Fruit fly (Drosophila melanogaster) whole organism, embryonic: ENCODE measurements around the gene Abl.

Experiments
- CG1024 ChIP-seq: fragments of 200-800 bp; sonication (Bioruptor generic); IDR thresholded peaks from 2 replicates; pipeline ENCODE4 v1.3.6; 2022; ENCODE audit warnings: missing biosample characterization, missing genetic modification characterization
- CG11398 ChIP-seq: fragments of 200-800 bp; sonication (Bioruptor generic); optimal IDR thresholded peaks from 2 replicates; lab custom pipeline; 2016; ENCODE audit warnings: missing biosample characterization, missing genetic modification characterization
- CG12744 ChIP-seq: fragments of 200-800 bp; sonication (Bioruptor generic); optimal IDR thresholded peaks from 2 replicates; lab custom pipeline; 2016; ENCODE audit warnings: missing biosample characterization, missing genetic modification characterization
- CG15011 ChIP-seq: fragments of 200-800 bp; sonication (Bioruptor generic); optimal IDR thresholded peaks from 3 replicates; lab custom pipeline; 2018; ENCODE audit warnings: missing biosample characterization, mild to moderate bottlenecking, missing genetic modification characterization
- CG17186 ChIP-seq: fragments of 200-800 bp; sonication (Bioruptor generic); optimal IDR thresholded peaks from 3 replicates; lab custom pipeline; 2017; ENCODE audit warnings: missing biosample characterization, missing genetic modification reagents, missing genetic modification characterization
- CG2116 ChIP-seq: fragments of 200-800 bp; sonication (Bioruptor generic); optimal IDR thresholded peaks from 3 replicates; lab custom pipeline; 2018; ENCODE audit warnings: missing biosample characterization, mild to moderate bottlenecking, missing genetic modification characterization
- CG2129 ChIP-seq: fragments of 200-800 bp; sonication (Bioruptor generic); IDR thresholded peaks from 2 replicates; pipeline ENCODE4 v1.3.6; 2022; ENCODE audit warnings: missing biosample characterization, missing genetic modification characterization; ENCODE audit not compliant: partially characterized antibody
- CG2678 ChIP-seq: fragments of 200-800 bp; sonication (Bioruptor generic); optimal IDR thresholded peaks from 3 replicates; lab custom pipeline; 2019; ENCODE audit warnings: missing biosample characterization, mild to moderate bottlenecking, missing genetic modification characterization, moderate library complexity
- CG30431 ChIP-seq: fragments of 200-800 bp; sonication (Bioruptor generic); optimal IDR thresholded peaks from 2 replicates; lab custom pipeline; 2017; ENCODE audit warnings: missing biosample characterization, missing genetic modification characterization
- CG31365 ChIP-seq: fragments of 200-800 bp; sonication (Bioruptor generic); optimal IDR thresholded peaks from 2 replicates; lab custom pipeline; 2018; ENCODE audit warnings: missing biosample characterization, mild to moderate bottlenecking, missing genetic modification characterization
- CG3163 ChIP-seq: fragments of 200-800 bp; sonication (Bioruptor generic); optimal IDR thresholded peaks from 3 replicates; lab custom pipeline; 2016; ENCODE audit warnings: missing biosample characterization, missing genetic modification characterization
- CG32532 ChIP-seq: fragments of 200-800 bp; sonication (Bioruptor generic); IDR thresholded peaks from 2 replicates; pipeline ENCODE4 v1.3.6; 2022; ENCODE audit warnings: missing biosample characterization, missing genetic modification characterization
- CG3407 ChIP-seq: fragments of 200-800 bp; sonication (Bioruptor generic); optimal IDR thresholded peaks from 2 replicates; lab custom pipeline; 2018; ENCODE audit warnings: missing biosample characterization, mild to moderate bottlenecking, missing genetic modification characterization
- CG4730 ChIP-seq: fragments of 200-800 bp; sonication (Bioruptor generic); IDR thresholded peaks from 2 replicates; pipeline ENCODE4 v1.3.6; 2022; ENCODE audit warnings: missing biosample characterization, missing genetic modification characterization
- CG4854 ChIP-seq: fragments of 200-800 bp; sonication (Bioruptor generic); optimal IDR thresholded peaks from 2 replicates; lab custom pipeline; 2016; ENCODE audit warnings: missing biosample characterization, missing genetic modification characterization, inconsistent platforms
- CG7963 ChIP-seq: fragments of 200-800 bp; sonication (Bioruptor generic); IDR thresholded peaks from 3 replicates; pipeline ENCODE4 v1.3.6; 2022; ENCODE audit warnings: missing biosample characterization, missing genetic modification characterization; ENCODE audit not compliant: partially characterized antibody
- CG8944 ChIP-seq: fragments of 200-800 bp; sonication (Bioruptor generic); optimal IDR thresholded peaks from 3 replicates; lab custom pipeline; 2016; ENCODE audit warnings: missing biosample characterization, missing genetic modification characterization
- CG9437 ChIP-seq: fragments of 200-800 bp; sonication (Bioruptor generic); optimal IDR thresholded peaks from 2 replicates; lab custom pipeline; 2018; ENCODE audit warnings: missing biosample characterization, mild to moderate bottlenecking, missing genetic modification characterization
- Dfd ChIP-seq, 2 experiments: fragments of >200 bp; optimal IDR thresholded peaks; 2 replicates each; lab custom pipeline; 2017; ENCODE audit warnings: missing biosample characterization in 2 of 2, missing genetic modification characterization in 2 of 2
- Doc2 ChIP-seq: fragments of 200-800 bp; sonication (Bioruptor generic); IDR thresholded peaks from 2 replicates; pipeline ENCODE4 v1.3.6; 2022; ENCODE audit warnings: missing biosample characterization, missing genetic modification characterization
- Doc3 ChIP-seq: fragments of 200-800 bp; sonication (Bioruptor generic); IDR thresholded peaks from 3 replicates; pipeline ENCODE4 v1.3.6; 2022; ENCODE audit warnings: missing biosample characterization, missing genetic modification characterization; ENCODE audit not compliant: partially characterized antibody
- Gug ChIP-seq: fragments of 200-800 bp; sonication (Bioruptor generic); IDR thresholded peaks from 4 replicates; pipeline ENCODE4 v1.3.6; 2022; ENCODE audit warnings: missing biosample characterization, missing genetic modification characterization
- H15 ChIP-seq: fragments of 200-800 bp; sonication (Bioruptor generic); IDR thresholded peaks from 3 replicates; pipeline ENCODE4 v1.3.6; 2022; ENCODE audit warnings: missing biosample characterization, missing genetic modification characterization
- Nf-YA ChIP-seq: fragments of 200-800 bp; sonication (Bioruptor generic); IDR thresholded peaks from 2 replicates; pipeline ENCODE4 v1.3.6; 2022; ENCODE audit warnings: missing biosample characterization, missing genetic modification characterization
- NfI ChIP-seq: fragments of 200-800 bp; sonication (Bioruptor generic); optimal IDR thresholded peaks from 3 replicates; lab custom pipeline; 2018; ENCODE audit warnings: missing biosample characterization, mild to moderate bottlenecking, missing genetic modification characterization, moderate library complexity
- Ravus ChIP-seq: fragments of 200-800 bp; sonication (Bioruptor generic); IDR thresholded peaks from 2 replicates; pipeline ENCODE4 v1.3.6; 2022; ENCODE audit warnings: missing biosample characterization, missing genetic modification characterization
- Sry-δ ChIP-seq: fragments of 200-800 bp; sonication (Bioruptor generic); optimal IDR thresholded peaks from 2 replicates; lab custom pipeline; 2016; ENCODE audit warnings: missing biosample characterization, missing genetic modification characterization
- ase ChIP-seq: fragments of 200-800 bp; sonication (Bioruptor generic); IDR thresholded peaks from 3 replicates; pipeline ENCODE4 v1.3.6; 2022; ENCODE audit warnings: missing biosample characterization, missing genetic modification characterization
- ato ChIP-seq: fragments of 200-800 bp; sonication (Bioruptor generic); IDR thresholded peaks from 2 replicates; pipeline ENCODE4 v1.3.6; 2022; ENCODE audit warnings: missing biosample characterization, missing genetic modification characterization; ENCODE audit not compliant: partially characterized antibody
- bsh ChIP-seq, 2 experiments: fragments of 200-800 bp; sonication (Bioruptor generic); optimal IDR thresholded peaks; 2 replicates each; lab custom pipeline; 2017 to 2018; ENCODE audit warnings: mild to moderate bottlenecking in 2 of 2, missing biosample characterization in 2 of 2, missing genetic modification characterization in 2 of 2, moderate library complexity in 1 of 2
- dmrt99B ChIP-seq: fragments of 200-800 bp; sonication (Bioruptor generic); optimal IDR thresholded peaks from 2 replicates; lab custom pipeline; 2018; ENCODE audit warnings: missing biosample characterization, mild to moderate bottlenecking, missing genetic modification characterization, moderate library complexity
- emc ChIP-seq: fragments of 200-800 bp; sonication (Bioruptor generic); optimal IDR thresholded peaks from 2 replicates; lab custom pipeline; 2016; ENCODE audit warnings: missing biosample characterization, missing genetic modification characterization
- ftz-f1 ChIP-seq: fragments of 200-800 bp; sonication (Bioruptor generic); optimal IDR thresholded peaks from 2 replicates; lab custom pipeline; 2016; ENCODE audit warnings: missing biosample characterization, missing genetic modification characterization
- gt ChIP-seq: fragments of 200-800 bp; sonication (Bioruptor generic); IDR thresholded peaks from 2 replicates; pipeline ENCODE4 v1.3.6; 2022; ENCODE audit warnings: missing biosample characterization, missing genetic modification characterization
- mld ChIP-seq: fragments of 200-800 bp; sonication (Bioruptor generic); IDR thresholded peaks from 3 replicates; pipeline ENCODE4 v1.3.6; 2022; ENCODE audit warnings: missing biosample characterization, missing genetic modification characterization; ENCODE audit not compliant: partially characterized antibody
- nau ChIP-seq: fragments of 200-800 bp; sonication (Bioruptor generic); optimal IDR thresholded peaks from 3 replicates; lab custom pipeline; 2017; ENCODE audit warnings: missing biosample characterization, mild to moderate bottlenecking, missing genetic modification characterization, missing genetic modification reagents
- nerfin-2 ChIP-seq: fragments of 200-800 bp; sonication (Bioruptor generic); IDR thresholded peaks from 2 replicates; pipeline ENCODE4 v1.3.6; 2022; ENCODE audit warnings: missing biosample characterization, missing genetic modification characterization; ENCODE audit not compliant: partially characterized antibody
- org-1 ChIP-seq: fragments of 200-800 bp; sonication (Bioruptor generic); optimal IDR thresholded peaks from 2 replicates; lab custom pipeline; 2017; ENCODE audit warnings: missing biosample characterization, missing genetic modification characterization
- otp ChIP-seq: fragments of 200-800 bp; sonication (Bioruptor generic); IDR thresholded peaks from 3 replicates; pipeline ENCODE4, ENCODE4 v1.3.6; 2022; ENCODE audit warnings: missing biosample characterization, missing genetic modification characterization
- pb ChIP-seq: fragments of 200-800 bp; sonication (Bioruptor generic); optimal IDR thresholded peaks from 3 replicates; lab custom pipeline; 2016; ENCODE audit warnings: missing biosample characterization, missing genetic modification characterization
- row ChIP-seq: fragments of 200-800 bp; sonication (Bioruptor generic); IDR thresholded peaks from 3 replicates; pipeline ENCODE4 v1.3.6; 2022; ENCODE audit warnings: missing biosample characterization, missing genetic modification characterization
- ssp ChIP-seq: fragments of 200-800 bp; sonication (Bioruptor generic); IDR thresholded peaks from 2 replicates; pipeline ENCODE4 v1.3.6; 2022; ENCODE audit warnings: missing biosample characterization, missing genetic modification characterization
- tgo ChIP-seq: fragments of 200-800 bp; sonication (Bioruptor generic); IDR thresholded peaks from 3 replicates; pipeline ENCODE4 v1.3.6; 2022; ENCODE audit warnings: missing biosample characterization, missing genetic modification characterization
- trem ChIP-seq: fragments of 200-800 bp; optimal IDR thresholded peaks from 3 replicates; lab custom pipeline; 2019; ENCODE audit warnings: missing biosample characterization, mild to moderate bottlenecking, missing genetic modification characterization, moderate library complexity
- tup ChIP-seq: fragments of 200-800 bp; sonication (Bioruptor generic); optimal IDR thresholded peaks from 2 replicates; lab custom pipeline; 2016; ENCODE audit warnings: missing biosample characterization, mild to moderate bottlenecking, missing genetic modification characterization, moderate library complexity
- vnd ChIP-seq: fragments of 200-800 bp; sonication (Bioruptor generic); IDR thresholded peaks from 3 replicates; pipeline ENCODE4 v1.3.6; 2022; ENCODE audit warnings: missing biosample characterization, missing genetic modification characterization; ENCODE audit not compliant: partially characterized antibody
- zf30C ChIP-seq: fragments of 200-800 bp; sonication (Bioruptor generic); optimal IDR thresholded peaks from 3 replicates; lab custom pipeline; 2018; ENCODE audit warnings: missing biosample characterization, mild to moderate bottlenecking, missing genetic modification characterization

Gene Abl

DNA sequence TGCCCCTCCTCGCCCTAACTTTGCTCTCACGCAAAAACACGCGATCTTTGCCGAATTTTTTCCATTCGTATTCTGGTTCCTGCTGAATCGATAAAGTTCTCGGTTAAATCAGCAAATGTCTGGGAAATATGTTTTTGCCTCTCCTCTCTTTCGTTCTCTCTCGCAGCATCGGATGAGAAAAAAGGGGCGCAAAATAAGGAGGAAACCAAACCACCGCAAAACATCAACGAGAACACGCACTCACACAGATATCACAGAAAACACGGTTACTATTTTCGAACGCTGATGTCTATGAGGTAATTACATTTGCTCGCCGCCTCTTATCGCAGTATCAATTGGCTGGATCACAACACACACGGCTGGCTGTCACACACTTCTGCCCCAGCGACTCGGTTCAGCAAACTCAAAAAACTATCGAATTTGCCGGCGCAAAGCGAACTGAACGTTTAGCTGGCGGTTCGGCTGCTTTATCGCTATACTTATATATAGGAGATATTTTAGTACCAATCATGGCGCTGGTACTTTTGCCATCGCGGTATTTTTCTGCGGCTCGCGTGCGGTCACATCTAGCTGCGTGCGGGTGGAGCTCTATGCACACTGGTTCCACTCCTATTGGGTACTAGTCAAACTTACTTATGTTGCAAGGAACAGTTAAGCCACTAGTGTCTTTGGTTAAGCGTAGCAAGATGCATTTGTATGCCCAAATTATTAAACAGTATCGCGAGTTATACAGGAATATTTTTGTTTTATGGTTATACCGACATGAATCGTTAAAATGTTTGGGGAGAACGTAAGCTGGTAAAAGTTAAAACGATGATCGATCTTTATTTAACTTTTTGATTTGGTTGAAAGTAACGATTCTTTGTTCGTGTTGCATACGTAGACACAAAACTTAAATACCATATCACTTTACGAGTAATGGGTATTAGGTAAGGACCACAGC, 13.8 kb upstream of the Abl start, which contains the start of gene Baldspot (continued):
- TF ChIP-seq CG8944 (GFP tag; lab: Kevin White, UChicago) (peak; percentile 2), CG3407 (GFP tag; lab: Kevin White, UChicago) (peak; percentile 47), nerfin-2 (GFP tag; lab: Robert Waterston, UW) (0 out of 2 replicates have a peak, but pooled peaks have one; percentile 35), row (GFP tag; lab: Robert Waterston, UW) (peak; percentile 88), bsh (GFP tag; optimal IDR thresholded peaks at IDR 0.05; lab: Kevin White, UChicago) (peak in 1 of 2 experiments; percentile 42), CG2129 (peak; percentile 47; the same call in 1 of the 2 replicates), Doc3 (GFP tag; lab: Robert Waterston, UW) (peak; percentile 49; the same call in 1 of the 3 replicates), CG3163 (GFP tag; lab: Kevin White, UChicago) (peak; percentile 60), Ravus (GFP tag; lab: Robert Waterston, UW) (no peak), Nf-YA (GFP tag; lab: Robert Waterston, UW) (peak; percentile 47; the same call in 1 of the 2 replicates), CG2678 (tag; lab: Kevin White, UChicago) (peak; percentile 91), ato (GFP tag; lab: Robert Waterston, UW) (no peak; the same call in 1 of the 2 replicates), CG32532 (peak; percentile 70), mld (GFP tag; lab: Robert Waterston, UW) (peak; percentile 26; the same call in 1 of the 3 replicates), ase (peak; percentile 79; the same call in 2 of the 3 replicates), tgo (GFP tag; lab: Robert Waterston, UW) (peak; percentile 48; the same call in 2 of the 3 replicates), CG30431 (GFP tag; lab: Kevin White, UChicago) (peak; percentile 18), tup (no peak), gt (GFP tag; lab: Robert Waterston, UW) (no peak), CG2116 (GFP tag; lab: Kevin White, UChicago) (peak; percentile 50), CG4730 (GFP tag; lab: Robert Waterston, UW) (no peak), vnd (GFP tag; lab: Robert Waterston, UW) (peak; percentile 72), CG15011 (GFP tag; lab: Kevin White, UChicago) (peak; percentile 79), Gug (GFP tag; lab: Robert Waterston, UW) (0 out of 4 replicates have a peak, but pooled peaks have one; percentile 23), CG11398 (peak; percentile 37), CG1024 (peak; percentile 20; the same call in 1 of the 2 replicates), ftz-f1 (GFP tag; lab: Kevin White, UChicago) (peak; percentile 66), Doc2 (no peak), CG9437 (GFP tag; lab: Kevin White, UChicago) (peak; percentile 57), emc (GFP tag; lab: Kevin White, UChicago) (peak; percentile 77), ssp (GFP tag; lab: Robert Waterston, UW) (0 out of 2 replicates have a peak, but pooled peaks have one; percentile 24), org-1 (GFP tag; lab: Kevin White, UChicago) (peak; percentile 81), CG17186 (GFP tag; lab: Kevin White, UChicago) (peak; percentile 83), Sry-δ (GFP tag; lab: Kevin White, UChicago) (peak; percentile 74), CG7963 (GFP tag; lab: Robert Waterston, UW) (peak; percentile 51; the same call in 1 of the 3 replicates), zf30C (peak; percentile 45), Dfd (GFP tag; optimal IDR thresholded peaks at IDR 0.05; lab: Kevin White, UChicago) (no peak), otp (GFP tag; lab: Robert Waterston, UW) (peak; percentile 10; the same call in 1 of the 3 replicates), H15 (GFP tag; lab: Robert Waterston, UW) (no peak), pb (GFP tag; lab: Kevin White, UChicago) (peak; percentile 91), CG4854 (GFP tag; lab: Kevin White, UChicago) (peak; percentile 64), nau (peak; percentile 65), CG12744 (GFP tag; lab: Kevin White, UChicago) (no peak), trem (peak; percentile 85), dmrt99B (tag; lab: Kevin White, UChicago) (peak; percentile 89), CG31365 (tag; lab: Kevin White, UChicago) (peak; percentile 81), NfI (GFP tag; lab: Kevin White, UChicago) (peak; percentile 49)
